Worm (Caenorhabditis elegans) whole organism, L3 larva: Measurements from ENCODE around the gene Y57G7A.5.

Experiments
- ZK546.5 ChIP-seq: sonication (generic microtip); optimal IDR thresholded peaks from 2 replicates; lab custom pipeline; 2017; ENCODE audit warnings: missing biosample characterization, missing genetic modification characterization
- ama-1 ChIP-seq: fragments of 150-350 bp; optimal IDR thresholded peaks from 2 replicates; lab custom pipeline; 2018
- egl-5 ChIP-seq: fragments of 150-350 bp; optimal IDR thresholded peaks from 2 replicates; lab custom pipeline; 2017; ENCODE audit warnings: missing biosample characterization, missing genetic modification reagents, missing genetic modification characterization, inconsistent platforms
- elt-1 ChIP-seq: fragments of 150-350 bp; optimal IDR thresholded peaks from 2 replicates; lab custom pipeline; 2014; ENCODE audit warnings: missing biosample characterization, missing genetic modification characterization
- elt-2 ChIP-seq: sonication (generic microtip); optimal IDR thresholded peaks from 2 replicates; lab custom pipeline; 2016; ENCODE audit warnings: missing genetic modification reagents, mild to moderate bottlenecking, missing genetic modification characterization, missing compliant biosample characterization
- nhr-11 ChIP-seq: fragments of 150-350 bp; optimal IDR thresholded peaks from 2 replicates; lab custom pipeline; 2014; ENCODE audit warnings: missing biosample characterization, missing genetic modification characterization
- nhr-237 ChIP-seq: fragments of 150-350 bp; optimal IDR thresholded peaks from 2 replicates; lab custom pipeline; 2014; ENCODE audit warnings: missing biosample characterization, missing genetic modification characterization
- nhr-77 ChIP-seq: fragments of 150-350 bp; optimal IDR thresholded peaks from 2 replicates; lab custom pipeline; 2014; ENCODE audit warnings: missing biosample characterization, missing genetic modification characterization
- pha-4 ChIP-seq: fragments of 150-350 bp; optimal IDR thresholded peaks from 2 replicates; lab custom pipeline; 2014; ENCODE audit warnings: missing biosample characterization, missing genetic modification reagents, missing genetic modification characterization
- snpc-4 ChIP-seq: fragments of 150-350 bp; optimal IDR thresholded peaks from 2 replicates; lab custom pipeline; 2014; ENCODE audit warnings: missing biosample characterization, missing genetic modification characterization
- ztf-4 ChIP-seq: fragments of 150-350 bp; optimal IDR thresholded peaks from 2 replicates; lab custom pipeline; 2014; ENCODE audit warnings: missing biosample characterization, missing genetic modification characterization

ce11 chrII:1320987-1321807, 45.9 kb upstream of the Y57G7A.5 start, which contains the start of gene vig-1:
- TF ChIP-seq elt-2 (tag; lab: Kevin White, UChicago) (no peak), ZK546.5 (no peak), ama-1 (no peak), nhr-237 (tag; lab: Kevin White, UChicago) (no peak), egl-5 (tag; lab: Kevin White, UChicago) (no peak), nhr-11 (tag; lab: Kevin White, UChicago) (no peak), ztf-4 (tag; lab: Kevin White, UChicago) (no peak), snpc-4 (no peak), pha-4 (tag; lab: Kevin White, UChicago) (no peak), elt-1 (tag; lab: Kevin White, UChicago) (no peak), nhr-77 (tag; lab: Kevin White, UChicago) (no peak)
